Worm (Caenorhabditis elegans): ENCODE results near the gene C16D9.1.

ce11 chrV:8252532-8252931, 6.6 kb upstream of the C16D9.1 start:
- TF ChIP-seq tab-1 (GFP tag; IDR thresholded peaks at IDR 0.05) (no peak), ref-1 (GFP tag; conservative IDR thresholded peaks at IDR 0.05) (no peak)
